Worm (Caenorhabditis elegans) whole organism, L4 larva: ENCODE measurements around the gene dsh-2.

Experiments
- aly-2 ChIP-seq: sonication (generic microtip); optimal IDR thresholded peaks from 2 replicates; lab custom pipeline; 2018; ENCODE audit warnings: missing biosample characterization, missing genetic modification characterization
- ceh-44 ChIP-seq: fragments of 200-800 bp; sonication (Bioruptor generic); IDR thresholded peaks from 2 replicates; pipeline ENCODE4 v1.3.6; 2022; ENCODE audit warnings: missing genetic modification reagents, missing genetic modification characterization, missing compliant biosample characterization
- daf-19 ChIP-seq: fragments of 200-800 bp; sonication (Bioruptor generic); conservative IDR thresholded peaks from 2 replicates; pipeline ENCODE4 v1.3.6; 2022; ENCODE audit warnings: missing genetic modification characterization, missing compliant biosample characterization
- egl-27 ChIP-seq: sonication (generic microtip); optimal IDR thresholded peaks from 3 replicates; lab custom pipeline; 2017; ENCODE audit warnings: missing biosample characterization, missing genetic modification reagents, missing genetic modification characterization
- nhr-76 ChIP-seq: fragments of 150-350 bp; optimal IDR thresholded peaks from 2 replicates; lab custom pipeline; 2014; ENCODE audit warnings: missing biosample characterization, missing genetic modification characterization
- zag-1 ChIP-seq: fragments of 150-350 bp; optimal IDR thresholded peaks from 2 replicates; lab custom pipeline; 2014; ENCODE audit warnings: missing biosample characterization, missing genetic modification characterization

- TF ChIP-seq daf-19 (GFP tag; lab: Robert Waterston, UW) = no peak
- no peak for TF ChIP-seq egl-27
- TF ChIP-seq nhr-76 (tag; lab: Kevin White, UChicago) = no peak
- TF ChIP-seq aly-2 (tag; lab: Kevin White, UChicago) = no peak
- no peak for TF ChIP-seq zag-1 (tag; lab: Kevin White, UChicago)
- no peak for TF ChIP-seq ceh-44
Observed at ce11 chrII:5091640-5092243, 10.8 kb upstream of the dsh-2 start, which contains the start of gene pld-1.
